Worm (Caenorhabditis elegans): ENCODE results near the gene npp-22.

- TF ChIP-seq sox-4 (tag; optimal IDR thresholded peaks at IDR 0.05) (no peak), nhr-11 (tag; optimal IDR thresholded peaks at IDR 0.05) (no peak), lin-35 (GFP tag; optimal IDR thresholded peaks at IDR 0.05) (no peak), unc-62 (GFP tag; optimal IDR thresholded peaks at IDR 0.05) (no peak), skn-1 (tag; optimal IDR thresholded peaks at IDR 0.05) (no peak), aly-2 (tag; optimal IDR thresholded peaks at IDR 0.05) (no peak), jun-1 (tag; optimal IDR thresholded peaks at IDR 0.05) (no peak), zag-1 (tag; optimal IDR thresholded peaks at IDR 0.05) (no peak), nhr-77 (tag; optimal IDR thresholded peaks at IDR 0.05) (no peak), zip-4 (GFP tag; optimal IDR thresholded peaks at IDR 0.05) (no peak), blmp-1 (tag; optimal IDR thresholded peaks at IDR 0.05) (no peak)
Observed at ce11 chrV:11730060-11730459, 3.2 kb downstream of the npp-22 start, which contains the start of gene rhr-2.

Measured in whole organism, L1 larva.